Worm (Caenorhabditis elegans) whole organism, midembryonic: ENCODE data around the gene C40A11.6.

Experiments used
- T22C8.4 ChIP-seq: fragments of 200-800 bp; sonication (Bioruptor generic); IDR thresholded peaks from 2 replicates; pipeline ENCODE4 v1.3.6; 2022; ENCODE audit warnings: missing genetic modification characterization, missing compliant biosample characterization
- cog-1 ChIP-seq: sonication (generic microtip); optimal IDR thresholded peaks from 2 replicates; lab custom pipeline; 2016; ENCODE audit warnings: missing genetic modification characterization, missing compliant biosample characterization
- flt-1 ChIP-seq: fragments of 200-800 bp; sonication (Bioruptor generic); IDR thresholded peaks from 2 replicates; pipeline ENCODE4 v1.3.6; 2022; ENCODE audit warnings: missing genetic modification characterization, missing compliant biosample characterization
- klf-2 ChIP-seq: fragments of 200-800 bp; sonication (Bioruptor generic); conservative IDR thresholded peaks from 2 replicates; pipeline ENCODE4 v1.3.6; 2022; ENCODE audit warnings: missing genetic modification reagents, missing genetic modification characterization, missing compliant biosample characterization
- med-1 ChIP-seq: sonication (generic microtip); optimal IDR thresholded peaks from 2 replicates; lab custom pipeline; 2017; ENCODE audit warnings: missing genetic modification characterization, mild to moderate bottlenecking, missing compliant biosample characterization, antibody characterized with exemption, missing genetic modification reagents; ENCODE audit not compliant: insufficient read depth
- ref-1 ChIP-seq: fragments of 200-800 bp; sonication (Bioruptor generic); conservative IDR thresholded peaks from 2 replicates; pipeline ENCODE4 v1.3.6; 2022; ENCODE audit warnings: missing genetic modification reagents, missing genetic modification characterization, missing compliant biosample characterization
- tab-1 ChIP-seq: fragments of 200-800 bp; sonication (Bioruptor generic); IDR thresholded peaks from 2 replicates; pipeline ENCODE4 v1.3.6; 2022; ENCODE audit warnings: missing genetic modification characterization, missing compliant biosample characterization
- ztf-23 ChIP-seq: fragments of 200-800 bp; sonication (Bioruptor generic); IDR thresholded peaks from 2 replicates; pipeline ENCODE4 v1.3.6; 2022; ENCODE audit warnings: missing genetic modification reagents, missing genetic modification characterization, missing compliant biosample characterization
- ztf-29 ChIP-seq: fragments of 200-800 bp; sonication (Bioruptor generic); IDR thresholded peaks from 2 replicates; pipeline ENCODE4 v1.3.6; 2022; ENCODE audit warnings: missing genetic modification reagents, missing genetic modification characterization, missing compliant biosample characterization

C40A11.6 gene

ce11 chrII:2145566-2145965, at the start of gene C40A11.6:
Gene C40A11.6 (minus strand): TSS chrII:2145666.
- no peak for TF ChIP-seq flt-1 (GFP tag; lab: Robert Waterston, UW)
- TF ChIP-seq ztf-29 (GFP tag; lab: Robert Waterston, UW) = no peak
- TF ChIP-seq ref-1 (GFP tag; lab: Robert Waterston, UW) = no peak
- no peak for TF ChIP-seq tab-1 (GFP tag; lab: Robert Waterston, UW)
- no peak for TF ChIP-seq cog-1 (tag; lab: Kevin White, UChicago)
- TF ChIP-seq T22C8.4 (GFP tag; lab: Robert Waterston, UW) = no peak
- no peak for TF ChIP-seq ztf-23 (GFP tag; lab: Robert Waterston, UW)
- no peak for TF ChIP-seq klf-2 (GFP tag; lab: Robert Waterston, UW)
- no peak for TF ChIP-seq med-1

DNA sequence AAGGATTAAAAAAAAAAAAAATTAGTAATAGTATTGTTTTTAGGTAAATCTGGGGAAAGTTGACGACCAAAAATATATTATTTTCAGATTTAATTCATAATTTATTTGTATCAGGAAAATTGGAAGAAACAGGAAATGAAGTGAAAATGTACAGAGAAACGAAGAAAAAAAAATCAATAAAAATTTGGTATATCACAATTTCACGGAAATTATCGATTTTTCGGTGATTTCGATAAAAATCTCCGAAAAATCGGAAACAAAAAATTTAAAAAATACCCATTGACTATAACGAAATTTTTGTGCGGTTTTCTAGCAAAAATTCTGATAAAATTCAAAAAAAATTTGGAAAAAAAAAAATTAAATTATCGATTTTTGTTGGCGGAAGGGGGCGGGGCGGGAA, 46.8 kb upstream of the C40A11.6 start:
- TF ChIP-seq T22C8.4 (GFP tag; lab: Robert Waterston, UW) = no peak
- no peak for TF ChIP-seq tab-1 (GFP tag; lab: Robert Waterston, UW)
- no peak for TF ChIP-seq ztf-29 (GFP tag; lab: Robert Waterston, UW)
- no peak for TF ChIP-seq cog-1 (tag; lab: Kevin White, UChicago)
- no peak for TF ChIP-seq med-1
- TF ChIP-seq ztf-23 (GFP tag; lab: Robert Waterston, UW) = no peak
- TF ChIP-seq flt-1 (GFP tag; lab: Robert Waterston, UW) = no peak
- TF ChIP-seq klf-2 (GFP tag; lab: Robert Waterston, UW) = no peak
- no peak for TF ChIP-seq ref-1 (GFP tag; lab: Robert Waterston, UW)

DNA sequence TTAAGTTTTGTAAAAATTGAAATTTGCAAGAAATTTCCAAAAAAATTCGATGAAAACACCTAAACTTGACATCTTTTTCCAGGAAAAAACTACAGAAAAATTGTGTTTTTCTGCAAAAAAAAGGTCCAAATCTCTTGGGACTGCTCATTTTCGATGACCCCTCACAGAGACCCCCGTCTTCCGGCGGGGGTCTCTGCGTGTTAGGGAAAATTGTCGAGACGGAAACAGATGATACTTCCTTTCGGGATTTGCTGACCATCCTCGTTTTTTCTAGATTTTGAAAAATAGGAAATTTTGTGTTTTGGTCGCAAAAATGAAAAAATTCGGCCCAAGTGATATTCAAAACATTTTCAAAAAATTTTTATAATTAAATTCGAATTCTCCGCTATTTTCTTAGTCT, 45.9 kb upstream of the C40A11.6 start:
- TF ChIP-seq ref-1 (GFP tag; lab: Robert Waterston, UW) = no peak
- no peak for TF ChIP-seq med-1
- no peak for TF ChIP-seq tab-1 (GFP tag; lab: Robert Waterston, UW)
- TF ChIP-seq T22C8.4 (GFP tag; lab: Robert Waterston, UW) = no peak
- TF ChIP-seq flt-1 (GFP tag; lab: Robert Waterston, UW) = no peak
- no peak for TF ChIP-seq ztf-29 (GFP tag; lab: Robert Waterston, UW)
- TF ChIP-seq ztf-23 (GFP tag; lab: Robert Waterston, UW) = no peak
- no peak for TF ChIP-seq cog-1 (tag; lab: Kevin White, UChicago)
- no peak for TF ChIP-seq klf-2 (GFP tag; lab: Robert Waterston, UW)

- TF ChIP-seq ztf-23 (GFP tag; lab: Robert Waterston, UW) = no peak
These were observed 45.1 kb upstream of the C40A11.6 start for ce11 chrII:2190522-2190921.

- TF ChIP-seq cog-1 (tag; lab: Kevin White, UChicago) = no peak
- TF ChIP-seq klf-2 (GFP tag; lab: Robert Waterston, UW) = no peak
- TF ChIP-seq ztf-23 (GFP tag; lab: Robert Waterston, UW) = no peak
- TF ChIP-seq med-1 = no peak
- no peak for TF ChIP-seq ref-1 (GFP tag; lab: Robert Waterston, UW)
- no peak for TF ChIP-seq tab-1 (GFP tag; lab: Robert Waterston, UW)
- no peak for TF ChIP-seq T22C8.4 (GFP tag; lab: Robert Waterston, UW)
- no peak for TF ChIP-seq ztf-29 (GFP tag; lab: Robert Waterston, UW)
- no peak for TF ChIP-seq flt-1 (GFP tag; lab: Robert Waterston, UW)
These were observed 43.9 kb upstream of the C40A11.6 start, which contains the start of gene mtq-2 for ce11 chrII:2189357-2189756. Gene mtq-2 (minus strand): TSS chrII:2189457.

DNA sequence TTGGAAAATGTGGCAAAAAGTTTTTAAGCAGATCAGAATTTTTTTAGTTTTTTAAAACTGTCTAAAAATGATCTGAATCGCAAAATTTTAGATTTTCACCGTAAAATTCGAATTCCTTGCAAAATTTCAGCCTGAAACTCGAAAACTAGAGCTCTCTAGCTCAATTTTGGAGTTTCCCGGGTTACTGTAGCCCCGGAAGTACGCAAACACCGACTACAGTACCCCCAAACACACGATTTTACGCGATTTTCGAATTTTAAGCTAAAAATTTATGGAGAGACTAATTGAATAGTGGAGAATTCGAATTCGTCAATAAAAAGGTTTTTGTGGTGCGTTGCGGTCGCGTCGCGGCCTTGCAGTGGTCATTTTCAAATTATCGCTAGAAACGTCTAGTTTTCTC, 41.3 kb upstream of the C40A11.6 start:
- TF ChIP-seq ref-1 (GFP tag; lab: Robert Waterston, UW) (no peak), ztf-29 (GFP tag; lab: Robert Waterston, UW) (no peak), ztf-23 (GFP tag; lab: Robert Waterston, UW) (no peak), med-1 (no peak), flt-1 (GFP tag; lab: Robert Waterston, UW) (no peak), T22C8.4 (GFP tag; lab: Robert Waterston, UW) (no peak), klf-2 (GFP tag; lab: Robert Waterston, UW) (no peak), cog-1 (tag; lab: Kevin White, UChicago) (no peak), tab-1 (GFP tag; lab: Robert Waterston, UW) (no peak)

- TF ChIP-seq flt-1 (GFP tag; lab: Robert Waterston, UW) (no peak), ztf-29 (GFP tag; lab: Robert Waterston, UW) (no peak), cog-1 (tag; lab: Kevin White, UChicago) (no peak), klf-2 (GFP tag; lab: Robert Waterston, UW) (no peak), T22C8.4 (GFP tag; lab: Robert Waterston, UW) (no peak), ref-1 (GFP tag; lab: Robert Waterston, UW) (no peak), tab-1 (GFP tag; lab: Robert Waterston, UW) (no peak), ztf-23 (GFP tag; lab: Robert Waterston, UW) (no peak), med-1 (no peak)
These were observed 40.9 kb upstream of the C40A11.6 start, which contains the start of gene gba-2 for ce11 chrII:2186329-2186728. Gene gba-2 (minus strand): TSS chrII:2186434.

DNA sequence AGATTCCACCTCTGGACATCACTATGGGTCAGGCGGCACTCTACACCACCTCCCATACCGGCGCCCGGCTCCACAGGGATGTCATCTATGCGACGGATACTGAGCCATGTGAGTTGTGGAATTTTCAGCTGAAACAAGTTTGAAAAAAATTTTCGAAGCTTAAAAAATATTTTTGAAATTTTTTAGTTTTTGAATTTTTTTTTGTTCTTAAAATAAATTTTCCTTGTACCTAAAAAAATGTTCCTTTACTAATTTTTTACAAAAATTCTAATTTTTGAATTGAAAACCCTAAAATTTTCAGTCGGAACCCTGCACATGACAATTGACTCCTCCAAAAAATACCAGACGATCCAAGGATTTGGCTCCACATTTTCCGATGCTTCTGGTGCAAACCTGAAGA, 32.3 kb upstream of the C40A11.6 start:
- no peak for TF ChIP-seq cog-1 (tag; lab: Kevin White, UChicago)
- TF ChIP-seq ztf-29 (GFP tag; lab: Robert Waterston, UW) = no peak
- no peak for TF ChIP-seq tab-1 (GFP tag; lab: Robert Waterston, UW)
- TF ChIP-seq ref-1 (GFP tag; lab: Robert Waterston, UW) = no peak
- TF ChIP-seq klf-2 (GFP tag; lab: Robert Waterston, UW) = no peak
- TF ChIP-seq med-1 = no peak
- TF ChIP-seq flt-1 (GFP tag; lab: Robert Waterston, UW) = no peak
- TF ChIP-seq T22C8.4 (GFP tag; lab: Robert Waterston, UW) = no peak
- TF ChIP-seq ztf-23 (GFP tag; lab: Robert Waterston, UW) = no peak

ce11 chrII:2176688-2177087, 31.2 kb upstream of the C40A11.6 start, which contains the start of gene gba-1:
Gene gba-1 (plus strand): TSS chrII:2176741.
- TF ChIP-seq klf-2 (GFP tag; lab: Robert Waterston, UW) (no peak), ref-1 (GFP tag; lab: Robert Waterston, UW) (no peak), med-1 (no peak), cog-1 (tag; lab: Kevin White, UChicago) (no peak), tab-1 (GFP tag; lab: Robert Waterston, UW) (no peak), ztf-23 (GFP tag; lab: Robert Waterston, UW) (no peak), T22C8.4 (GFP tag; lab: Robert Waterston, UW) (no peak), flt-1 (GFP tag; lab: Robert Waterston, UW) (no peak), ztf-29 (GFP tag; lab: Robert Waterston, UW) (no peak)
